Fruit fly (Drosophila melanogaster): ENCODE measurements around the gene CIA30.

Gene CIA30

DNA sequence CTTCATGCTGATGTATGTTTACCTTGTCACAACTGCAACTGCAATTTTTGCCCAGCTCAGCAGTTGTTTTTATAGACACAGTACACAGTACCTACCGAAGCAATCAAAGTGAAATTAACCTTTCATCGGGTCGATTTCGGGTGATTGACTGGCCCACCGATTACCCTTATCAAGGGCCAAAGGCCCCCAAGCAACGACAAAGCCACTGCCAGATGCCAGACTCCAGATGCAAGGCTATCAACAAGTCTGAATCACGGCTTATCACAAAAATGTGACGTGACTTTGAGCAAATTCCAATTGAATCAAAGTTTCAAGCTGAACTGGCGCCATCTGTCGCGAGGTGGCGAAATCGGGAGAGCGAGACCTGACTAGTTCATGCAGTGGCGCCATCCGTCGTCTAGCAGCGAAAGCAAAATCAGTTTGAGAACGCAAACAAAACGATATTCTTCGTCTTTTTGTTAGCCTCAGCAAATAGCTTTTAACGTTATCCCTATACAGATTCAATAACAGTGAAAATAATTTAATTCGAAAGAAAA is 19.9 kb upstream of the CIA30 start, which contains the start of gene Obp99b:
Obp99b (minus strand) TSS at position 115 of the 536 bp plus-strand sequence.
- no peak for TF ChIP-seq CG33017 (tag; optimal IDR thresholded peaks at IDR 0.05)
- peak; percentile 51 for TF ChIP-seq Hr96 (GFP tag; optimal IDR thresholded peaks at IDR 0.05)
- peak; percentile 4 for TF ChIP-seq CG1620 (GFP tag; optimal IDR thresholded peaks at IDR 0.05)
- TF ChIP-seq toe (GFP tag; optimal IDR thresholded peaks at IDR 0.05) = peak; percentile 38
- TF ChIP-seq ovo (GFP tag; optimal IDR thresholded peaks at IDR 0.05) = no peak
- TF ChIP-seq bab1 (GFP tag; optimal IDR thresholded peaks at IDR 0.05) = peak; percentile 28
- peak; percentile 5 for TF ChIP-seq CG7045 (GFP tag; optimal IDR thresholded peaks at IDR 0.05)
- TF ChIP-seq tj (GFP tag; optimal IDR thresholded peaks at IDR 0.05) = peak; percentile 26
- TF ChIP-seq CG5204 (GFP tag; optimal IDR thresholded peaks at IDR 0.05) = peak; percentile 25

- TF ChIP-seq CG7045 (GFP tag; optimal IDR thresholded peaks at IDR 0.05) (peak; percentile 49), ovo (GFP tag; optimal IDR thresholded peaks at IDR 0.05) (no peak), Clk (GFP tag; optimal IDR thresholded peaks at IDR 0.05) (peak; percentile 38), Mnt (GFP tag; optimal IDR thresholded peaks at IDR 0.05) (no peak), kay (GFP tag; ENCODE audit: borderline replicate concordance) (no peak), CG14711 (tag; optimal IDR thresholded peaks at IDR 0.05) (peak; percentile 61), Crg-1 (GFP tag; optimal IDR thresholded peaks at IDR 0.05) (no peak), CG12768 (GFP tag; optimal IDR thresholded peaks at IDR 0.05) (peak; percentile 57), cic (GFP tag; optimal IDR thresholded peaks at IDR 0.05) (peak; percentile 8), cnc (optimal IDR thresholded peaks at IDR 0.05) (no peak), pad (GFP tag; optimal IDR thresholded peaks at IDR 0.05) (peak; percentile 9), bab1 (GFP tag; optimal IDR thresholded peaks at IDR 0.05) (no peak), CG1620 (GFP tag; optimal IDR thresholded peaks at IDR 0.05) (no peak), CG33017 (tag; optimal IDR thresholded peaks at IDR 0.05) (peak; percentile 80), toe (GFP tag; optimal IDR thresholded peaks at IDR 0.05) (no peak), CG5204 (GFP tag; optimal IDR thresholded peaks at IDR 0.05) (no peak), tj (GFP tag; optimal IDR thresholded peaks at IDR 0.05) (no peak), CG11617 (GFP tag; optimal IDR thresholded peaks at IDR 0.05) (no peak), Hr96 (GFP tag; optimal IDR thresholded peaks at IDR 0.05) (peak; percentile 35), CG7101 (tag; optimal IDR thresholded peaks at IDR 0.05) (peak; percentile 63)
Observed at dm6 chr3R:29717519-29717918, 19.2 kb upstream of the CIA30 start.

DNA sequence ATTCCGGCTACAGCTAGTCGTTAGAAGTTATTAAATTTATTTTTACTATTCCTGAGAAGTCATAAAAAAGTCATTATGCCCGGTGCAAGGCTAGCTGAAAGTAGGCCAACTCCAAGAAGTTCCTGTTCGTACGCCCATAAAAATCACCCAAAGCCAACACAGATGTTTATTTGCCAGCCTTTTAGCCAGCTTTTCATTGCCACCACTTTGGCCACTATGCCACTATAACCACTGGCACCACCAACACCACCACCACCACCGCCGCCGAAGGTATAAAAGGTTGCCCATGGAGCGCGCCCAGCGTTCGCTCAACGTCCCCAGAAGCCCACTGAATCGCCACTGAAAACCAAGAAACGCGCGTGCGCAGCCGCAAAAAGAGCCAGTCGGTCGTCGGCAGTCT is 18.4 kb upstream of the CIA30 start, which contains the start of gene CG15506:
CG15506 (plus strand) TSS at position 301 of the 400 bp plus-strand sequence.
- TF ChIP-seq CG7101 (tag; optimal IDR thresholded peaks at IDR 0.05) (no peak), cic (GFP tag; optimal IDR thresholded peaks at IDR 0.05) (no peak), CG12768 (GFP tag; optimal IDR thresholded peaks at IDR 0.05) (no peak), CG1620 (GFP tag; optimal IDR thresholded peaks at IDR 0.05) (no peak), tj (GFP tag; optimal IDR thresholded peaks at IDR 0.05) (no peak), CG7045 (GFP tag; optimal IDR thresholded peaks at IDR 0.05) (no peak)

DNA sequence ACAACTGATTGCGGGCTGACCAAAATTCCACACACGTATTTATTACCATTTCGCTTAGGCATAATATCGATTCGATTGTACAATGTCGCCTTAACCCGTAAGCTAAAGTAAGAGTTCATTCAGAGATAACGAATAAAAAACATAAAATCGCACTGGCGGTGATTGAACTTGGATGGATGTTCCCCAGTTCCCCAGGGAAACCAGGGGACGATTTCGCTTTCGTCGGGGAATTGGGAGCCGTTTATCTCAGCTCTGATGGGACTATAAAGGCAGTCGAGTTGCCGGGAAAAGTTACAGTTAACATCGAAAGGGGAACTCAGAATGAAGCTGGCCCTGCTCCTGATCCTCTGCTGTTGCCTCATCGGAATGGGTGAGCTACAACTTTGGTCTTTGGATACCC is 14.5 kb upstream of the CIA30 start, which contains the start of gene CG34296:
CG34296 (plus strand) TSS at position 301 of the 400 bp plus-strand sequence.
- TF ChIP-seq kay (GFP tag; ENCODE audit: borderline replicate concordance) = no peak
- no peak for TF ChIP-seq Clk (GFP tag; optimal IDR thresholded peaks at IDR 0.05)
- TF ChIP-seq Crg-1 (GFP tag; optimal IDR thresholded peaks at IDR 0.05) = no peak
- TF ChIP-seq CG1620 (GFP tag; optimal IDR thresholded peaks at IDR 0.05) = no peak
- TF ChIP-seq ovo (GFP tag; optimal IDR thresholded peaks at IDR 0.05) = no peak
- TF ChIP-seq toe (GFP tag; optimal IDR thresholded peaks at IDR 0.05) = no peak
- TF ChIP-seq CG12768 (GFP tag; optimal IDR thresholded peaks at IDR 0.05) = no peak
- TF ChIP-seq CG11617 (GFP tag; optimal IDR thresholded peaks at IDR 0.05) = no peak
- no peak for TF ChIP-seq Mnt (GFP tag; optimal IDR thresholded peaks at IDR 0.05)
- TF ChIP-seq CG7101 (tag; optimal IDR thresholded peaks at IDR 0.05) = no peak
- TF ChIP-seq bab1 (GFP tag; optimal IDR thresholded peaks at IDR 0.05) = no peak

DNA sequence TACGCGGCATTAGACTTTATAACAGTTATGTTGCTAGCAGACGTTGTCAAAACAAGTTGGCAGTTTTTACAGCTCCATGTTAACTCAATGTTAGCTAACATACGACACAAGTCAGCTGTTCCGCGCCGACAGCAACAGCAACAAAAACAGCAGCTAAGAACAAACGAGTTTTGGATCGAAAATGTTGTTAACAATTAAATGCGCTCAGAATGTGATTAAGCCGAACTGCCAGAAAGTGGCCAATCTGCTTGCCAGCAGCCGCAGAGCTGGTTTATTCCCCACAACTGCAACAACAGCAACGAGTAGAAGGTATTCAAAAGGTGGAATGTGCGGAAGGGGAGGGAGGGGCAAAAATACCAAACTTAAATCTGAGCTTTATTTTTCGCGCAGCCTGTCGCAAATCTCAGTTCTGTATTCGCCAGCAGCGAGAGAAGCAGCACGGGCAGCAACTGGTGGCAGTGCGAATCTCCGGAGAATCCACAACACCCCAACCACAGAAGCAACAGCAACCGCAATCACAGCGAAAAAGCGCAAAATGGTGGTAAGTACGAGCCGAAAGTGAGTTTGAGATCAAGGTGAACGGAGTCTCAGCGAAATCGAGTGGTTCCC is 13.6 kb upstream of the CIA30 start, which contains the start of gene Pcd:
Pcd (plus strand) TSS at position 116 of the 609 bp plus-strand sequence.
- TF ChIP-seq cnc (optimal IDR thresholded peaks at IDR 0.05) (no peak), CG33017 (tag; optimal IDR thresholded peaks at IDR 0.05) (no peak), bab1 (GFP tag; optimal IDR thresholded peaks at IDR 0.05) (peak; percentile 27), pad (GFP tag; optimal IDR thresholded peaks at IDR 0.05) (peak; percentile 38), CG1620 (GFP tag; optimal IDR thresholded peaks at IDR 0.05) (no peak), tj (GFP tag; optimal IDR thresholded peaks at IDR 0.05) (peak; percentile 55), cic (GFP tag; optimal IDR thresholded peaks at IDR 0.05) (peak; percentile 50), ovo (GFP tag; optimal IDR thresholded peaks at IDR 0.05) (no peak), CG5204 (GFP tag; optimal IDR thresholded peaks at IDR 0.05) (no peak), CG14711 (tag; optimal IDR thresholded peaks at IDR 0.05) (no peak), kay (GFP tag; ENCODE audit: borderline replicate concordance) (no peak), toe (GFP tag; optimal IDR thresholded peaks at IDR 0.05) (no peak), CG11617 (GFP tag; optimal IDR thresholded peaks at IDR 0.05) (no peak), CG7045 (GFP tag; optimal IDR thresholded peaks at IDR 0.05) (no peak), Mnt (GFP tag; optimal IDR thresholded peaks at IDR 0.05) (peak; percentile 27), Crg-1 (GFP tag; optimal IDR thresholded peaks at IDR 0.05) (no peak), Clk (GFP tag; optimal IDR thresholded peaks at IDR 0.05) (no peak), CG7101 (tag; optimal IDR thresholded peaks at IDR 0.05) (no peak), CG12768 (GFP tag; optimal IDR thresholded peaks at IDR 0.05) (peak; percentile 11), Hr96 (GFP tag; optimal IDR thresholded peaks at IDR 0.05) (no peak)

dm6 chr3R:29724745-29725144 is 12.0 kb upstream of the CIA30 start, which contains the start of the genes Naa40 and CG18731:
Gene Naa40 (minus strand): TSS chr3R:29724950.
Gene CG18731 (plus strand): TSS chr3R:29725027.
- no peak for TF ChIP-seq Crg-1 (GFP tag; optimal IDR thresholded peaks at IDR 0.05)
- peak; percentile 65 for TF ChIP-seq tj (GFP tag; optimal IDR thresholded peaks at IDR 0.05)
